Worm (Caenorhabditis elegans) whole organism, early embryonic: Measurements from ENCODE around the gene F55C10.5.

ENCODE experiments used
- B0310.2 ChIP-seq: sonication (generic microtip); optimal IDR thresholded peaks from 2 replicates; lab custom pipeline; 2016; ENCODE audit warnings: mild to moderate bottlenecking, missing genetic modification characterization, missing compliant biosample characterization
- F13C5.2 ChIP-seq: sonication (generic microtip); optimal IDR thresholded peaks from 2 replicates; lab custom pipeline; 2017; ENCODE audit warnings: mild to moderate bottlenecking, missing genetic modification characterization, inconsistent platforms, missing compliant biosample characterization
- aly-1 ChIP-seq: sonication (generic microtip); optimal IDR thresholded peaks from 2 replicates; lab custom pipeline; 2016; ENCODE audit warnings: missing genetic modification characterization, missing compliant biosample characterization
- ama-1 ChIP-seq: fragments of 150-350 bp; optimal IDR thresholded peaks from 2 replicates; lab custom pipeline; 2014
- ceh-36 ChIP-seq: sonication (generic microtip); optimal IDR thresholded peaks from 2 replicates; lab custom pipeline; 2016; ENCODE audit warnings: missing genetic modification characterization, inconsistent platforms, missing compliant biosample characterization
- ets-7 ChIP-seq: sonication (generic microtip); optimal IDR thresholded peaks from 2 replicates; lab custom pipeline; 2016; ENCODE audit warnings: missing genotype, missing genetic modification characterization, missing compliant biosample characterization
- flt-1 ChIP-seq: fragments of 200-800 bp; sonication (Bioruptor generic); IDR thresholded peaks from 2 replicates; pipeline ENCODE4 v1.3.6; 2022; ENCODE audit warnings: missing genetic modification characterization, missing compliant biosample characterization
- hmg-4 ChIP-seq: fragments of 200-800 bp; sonication (Bioruptor generic); optimal IDR thresholded peaks from 2 replicates; lab custom pipeline; 2018; ENCODE audit warnings: mild to moderate bottlenecking, missing genetic modification characterization, missing compliant biosample characterization
- hnd-1 ChIP-seq: sonication (generic microtip); optimal IDR thresholded peaks from 2 replicates; lab custom pipeline; 2016; ENCODE audit warnings: missing genetic modification characterization, missing compliant biosample characterization
- pes-1 ChIP-seq: fragments of 200-800 bp; sonication (Bioruptor generic); IDR thresholded peaks from 2 replicates; pipeline ENCODE4 v1.3.6; 2022; ENCODE audit warnings: missing genetic modification reagents, missing genetic modification characterization, missing compliant biosample characterization
- scrt-1 ChIP-seq: fragments of 200-800 bp; sonication (Bioruptor generic); IDR thresholded peaks from 2 replicates; pipeline ENCODE4 v1.3.6; 2022; ENCODE audit warnings: missing genetic modification characterization, missing compliant biosample characterization
- sea-1 ChIP-seq: fragments of 200-800 bp; sonication (Bioruptor generic); conservative IDR thresholded peaks from 2 replicates; pipeline ENCODE4 v1.3.6; 2022; ENCODE audit warnings: missing genetic modification characterization, missing compliant biosample characterization
- tbx-37 ChIP-seq: fragments of 200-800 bp; sonication (Bioruptor generic); conservative IDR thresholded peaks from 2 replicates; pipeline ENCODE4 v1.3.6; 2022; ENCODE audit warnings: missing genetic modification reagents, missing genetic modification characterization, missing compliant biosample characterization

F55C10.5 gene

ce11 chrV:11430823-11431222 lies 47.9 kb downstream of the F55C10.5 start:
- TF ChIP-seq ama-1 (lab: Kevin White, UChicago) (no peak), B0310.2 (tag; lab: Kevin White, UChicago) (no peak), F13C5.2 (no peak), hnd-1 (tag; lab: Kevin White, UChicago) (no peak), pes-1 (GFP tag; lab: Robert Waterston, UW) (no peak), ceh-36 (no peak), sea-1 (GFP tag; lab: Robert Waterston, UW) (no peak), flt-1 (no peak), hmg-4 (no peak), aly-1 (tag; lab: Kevin White, UChicago) (no peak), tbx-37 (GFP tag; lab: Robert Waterston, UW) (no peak), scrt-1 (GFP tag; lab: Robert Waterston, UW) (no peak), ets-7 (no peak)
